Worm (Caenorhabditis elegans): ENCODE measurements around the gene ctf-4.

DNA sequence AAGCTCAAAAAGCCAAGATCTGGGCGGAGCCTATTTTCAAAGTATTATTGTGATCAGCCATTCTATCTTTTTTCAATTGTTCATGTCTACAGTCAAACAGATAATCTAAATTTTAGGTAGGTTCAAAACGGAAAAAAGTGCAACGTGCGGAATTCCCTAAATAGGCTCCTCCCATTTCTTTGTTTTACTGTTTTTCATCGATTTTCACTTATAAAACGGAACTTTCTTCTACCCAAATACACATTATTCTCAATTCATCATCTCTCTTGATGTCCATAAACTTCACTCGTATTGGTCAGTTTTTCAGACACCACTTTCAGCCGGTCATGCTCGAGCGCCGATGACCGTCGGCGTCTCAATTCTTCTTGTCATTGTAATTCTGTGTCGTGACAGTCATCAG is 33.5 kb upstream of the ctf-4 start, which contains the start of gene F53B7.7:
- TF ChIP-seq elt-2 (tag; optimal IDR thresholded peaks at IDR 0.05) = no peak
- TF ChIP-seq nhr-11 (tag; optimal IDR thresholded peaks at IDR 0.05) = no peak
- no peak for TF ChIP-seq rnt-1 (tag; optimal IDR thresholded peaks at IDR 0.05)
- TF ChIP-seq ama-1 (optimal IDR thresholded peaks at IDR 0.05) = no peak
- TF ChIP-seq syd-9 (tag; optimal IDR thresholded peaks at IDR 0.05) = no peak
- no peak for TF ChIP-seq nfya-1 (tag; optimal IDR thresholded peaks at IDR 0.05)
- no peak for TF ChIP-seq gmeb-2 (tag; optimal IDR thresholded peaks at IDR 0.05)
- TF ChIP-seq C08G9.2 (tag; optimal IDR thresholded peaks at IDR 0.05) = no peak
